Worm (Caenorhabditis elegans) whole organism, L4 larva: ENCODE measurements around the gene K09H11.4.

Experiments used
- F37D6.2 ChIP-seq: sonication (generic microtip); optimal IDR thresholded peaks from 2 replicates; lab custom pipeline; 2016; ENCODE audit warnings: mild to moderate bottlenecking, missing genetic modification characterization, missing compliant biosample characterization
- F49E8.2 ChIP-seq: sonication (generic microtip); optimal IDR thresholded peaks from 2 replicates; lab custom pipeline; 2016; ENCODE audit warnings: missing compliant biosample characterization, mild to moderate bottlenecking, missing genetic modification characterization, borderline replicate concordance
- R02D3.7 ChIP-seq: fragments of 150-350 bp; sonication (generic microtip); optimal IDR thresholded peaks from 3 replicates; lab custom pipeline; 2014; ENCODE audit warnings: missing biosample characterization, missing genetic modification characterization
- T20F7.1 ChIP-seq: fragments of 200-800 bp; sonication (Bioruptor generic); optimal IDR thresholded peaks from 2 replicates; lab custom pipeline; 2018; ENCODE audit warnings: mild to moderate bottlenecking, missing genetic modification characterization, missing compliant biosample characterization
- Y105C5A.15 ChIP-seq: fragments of 200-800 bp; sonication (Bioruptor generic); IDR thresholded peaks from 2 replicates; pipeline ENCODE4 v1.3.6; 2022; ENCODE audit warnings: missing genetic modification characterization, missing compliant biosample characterization
- Y5F2A.4 ChIP-seq: fragments of 200-800 bp; sonication (Bioruptor generic); optimal IDR thresholded peaks from 2 replicates; lab custom pipeline; 2018; ENCODE audit warnings: mild to moderate bottlenecking, missing genetic modification characterization, missing compliant biosample characterization
- ZK337.2 ChIP-seq: fragments of 200-800 bp; sonication (Bioruptor generic); IDR thresholded peaks from 2 replicates; pipeline ENCODE4 v1.3.6; 2022; ENCODE audit warnings: missing genetic modification reagents, missing genetic modification characterization, missing compliant biosample characterization
- aly-2 ChIP-seq: sonication (generic microtip); optimal IDR thresholded peaks from 2 replicates; lab custom pipeline; 2018; ENCODE audit warnings: missing biosample characterization, missing genetic modification characterization
- ama-1 ChIP-seq: fragments of 150-350 bp; optimal IDR thresholded peaks from 2 replicates; lab custom pipeline; 2014; ENCODE audit warnings: inconsistent platforms, mixed read lengths
- ceh-32 ChIP-seq: sonication (generic microtip); optimal IDR thresholded peaks from 2 replicates; lab custom pipeline; 2016; ENCODE audit warnings: mild to moderate bottlenecking, missing genetic modification characterization, missing compliant biosample characterization; ENCODE audit not compliant: poor library complexity
- daf-16 ChIP-seq, 3 experiments: sonication (generic microtip); optimal IDR thresholded peaks; 2 replicates each; lab custom pipeline; 2016 to 2017; ENCODE audit warnings: missing genetic modification characterization in 3 of 3, missing genetic modification reagents in 3 of 3, mild to moderate bottlenecking in 2 of 3, missing compliant biosample characterization in 2 of 3, missing biosample characterization in 1 of 3, moderate library complexity in 1 of 3
- daf-19 ChIP-seq: fragments of 200-800 bp; sonication (Bioruptor generic); conservative IDR thresholded peaks from 2 replicates; pipeline ENCODE4 v1.3.6; 2022; ENCODE audit warnings: missing genetic modification characterization, missing compliant biosample characterization
- dmd-9 ChIP-seq: fragments of 200-800 bp; sonication (Bioruptor generic); IDR thresholded peaks from 2 replicates; pipeline ENCODE4 v1.3.6; 2022; ENCODE audit warnings: missing genetic modification reagents, missing genetic modification characterization, missing compliant biosample characterization
- dve-1 ChIP-seq: sonication (generic microtip); optimal IDR thresholded peaks from 2 replicates; lab custom pipeline; 2017; ENCODE audit warnings: antibody characterized with exemption, mild to moderate bottlenecking, missing genetic modification characterization, missing compliant biosample characterization; ENCODE audit not compliant: insufficient read depth
- egl-27 ChIP-seq: sonication (generic microtip); optimal IDR thresholded peaks from 3 replicates; lab custom pipeline; 2017; ENCODE audit warnings: missing biosample characterization, missing genetic modification reagents, missing genetic modification characterization
- fkh-10 ChIP-seq: fragments of 150-350 bp; optimal IDR thresholded peaks from 2 replicates; lab custom pipeline; 2014; ENCODE audit warnings: missing biosample characterization, missing genetic modification reagents, missing genetic modification characterization
- hlh-11 ChIP-seq: fragments of 200-800 bp; sonication (Bioruptor generic); optimal IDR thresholded peaks from 2 replicates; lab custom pipeline; 2018; ENCODE audit warnings: mild to moderate bottlenecking, missing genetic modification characterization, missing compliant biosample characterization
- jun-1 ChIP-seq: fragments of 150-350 bp; optimal IDR thresholded peaks from 2 replicates; lab custom pipeline; 2014; ENCODE audit warnings: missing biosample characterization, missing genetic modification reagents, missing genetic modification characterization
- lin-1 ChIP-seq: fragments of 200-800 bp; sonication (Bioruptor generic); IDR thresholded peaks from 2 replicates; pipeline ENCODE4 v1.3.6; 2022; ENCODE audit warnings: missing genetic modification reagents, missing genetic modification characterization, missing compliant biosample characterization
- lin-13 ChIP-seq: fragments of 150-350 bp; optimal IDR thresholded peaks from 2 replicates; lab custom pipeline; 2014; ENCODE audit warnings: missing biosample characterization, missing genetic modification reagents, missing genetic modification characterization
- lin-39 ChIP-seq: fragments of 150-350 bp; optimal IDR thresholded peaks from 2 replicates; lab custom pipeline; 2014; ENCODE audit warnings: missing biosample characterization, missing genetic modification reagents, missing genetic modification characterization
- lir-3 ChIP-seq: sonication (generic microtip); optimal IDR thresholded peaks from 2 replicates; lab custom pipeline; 2016; ENCODE audit warnings: mild to moderate bottlenecking, missing genetic modification characterization, missing compliant biosample characterization
- lsy-2 ChIP-seq, 2 experiments: fragments of 150-350 bp in 1 of 2; sonication (generic microtip) in 1 of 2; optimal IDR thresholded peaks; 2 replicates each; lab custom pipeline; 2014 to 2017; ENCODE audit warnings: missing biosample characterization in 2 of 2, missing genetic modification characterization in 2 of 2
- madf-5 ChIP-seq, 2 experiments: fragments of 200-800 bp; sonication (Bioruptor generic); IDR thresholded peaks; 2 replicates each; pipeline ENCODE4 v1.3.6; 2022; ENCODE audit warnings: missing compliant biosample characterization in 2 of 2, missing genetic modification characterization in 2 of 2
- mdl-1 ChIP-seq, 2 experiments: fragments of 150-350 bp in 1 of 2; sonication (generic microtip) in 1 of 2; optimal IDR thresholded peaks; 2 replicates each; lab custom pipeline; 2014 to 2017; ENCODE audit warnings: missing biosample characterization in 2 of 2, missing genetic modification characterization in 2 of 2
- mdt-29 ChIP-seq: fragments of 200-800 bp; sonication (Bioruptor generic); IDR thresholded peaks from 2 replicates; pipeline ENCODE4 v1.3.6; 2022; ENCODE audit warnings: missing genetic modification reagents, missing genetic modification characterization, missing compliant biosample characterization
- mxl-3 ChIP-seq: fragments of 200-800 bp; sonication (Bioruptor generic); optimal IDR thresholded peaks from 2 replicates; lab custom pipeline; 2018; ENCODE audit warnings: mild to moderate bottlenecking, missing genetic modification characterization, missing compliant biosample characterization
- nhr-11 ChIP-seq: fragments of 150-350 bp; optimal IDR thresholded peaks from 2 replicates; lab custom pipeline; 2014; ENCODE audit warnings: missing biosample characterization, missing genetic modification characterization
- nhr-111 ChIP-seq: fragments of 200-800 bp; sonication (Bioruptor generic); optimal IDR thresholded peaks from 2 replicates; lab custom pipeline; 2018; ENCODE audit warnings: mild to moderate bottlenecking, missing genetic modification characterization, missing compliant biosample characterization
- nhr-28 ChIP-seq: fragments of 150-350 bp; optimal IDR thresholded peaks from 2 replicates; lab custom pipeline; 2014; ENCODE audit warnings: missing biosample characterization, missing genetic modification characterization
- nhr-76 ChIP-seq: fragments of 150-350 bp; optimal IDR thresholded peaks from 2 replicates; lab custom pipeline; 2014; ENCODE audit warnings: missing biosample characterization, missing genetic modification characterization
- pha-4 ChIP-seq, 2 experiments: fragments of 150-350 bp in 1 of 2; fragments of 200-800 bp in 1 of 2; sonication (Bioruptor generic) in 1 of 2; IDR thresholded peaks in 1 of 2; optimal IDR thresholded peaks in 1 of 2; 2 replicates each; pipeline versions ENCODE4 v1.3.6 to Lab custom; 2014 to 2022; ENCODE audit warnings: missing genetic modification characterization in 2 of 2, missing genetic modification reagents in 2 of 2, missing biosample characterization in 1 of 2, missing compliant biosample characterization in 1 of 2
- php-3 ChIP-seq: fragments of 200-800 bp; sonication (Bioruptor generic); IDR thresholded peaks from 2 replicates; pipeline ENCODE4 v1.3.6; 2022; ENCODE audit warnings: missing genetic modification reagents, missing genetic modification characterization, missing compliant biosample characterization
- saeg-2 ChIP-seq: fragments of 200-800 bp; sonication (Bioruptor generic); IDR thresholded peaks from 2 replicates; pipeline ENCODE4 v1.3.6; 2022; ENCODE audit warnings: missing genetic modification reagents, missing genetic modification characterization, missing compliant biosample characterization
- sdz-12 ChIP-seq: fragments of 200-800 bp; sonication (Bioruptor generic); optimal IDR thresholded peaks from 2 replicates; lab custom pipeline; 2018; ENCODE audit warnings: mild to moderate bottlenecking, missing genetic modification characterization, missing compliant biosample characterization
- spr-1 ChIP-seq: sonication (generic microtip); optimal IDR thresholded peaks from 2 replicates; lab custom pipeline; 2016; ENCODE audit warnings: mild to moderate bottlenecking, missing genetic modification characterization, missing compliant biosample characterization
- tra-1 ChIP-seq: fragments of 200-800 bp; sonication (Bioruptor generic); IDR thresholded peaks from 2 replicates; pipeline ENCODE4 v1.3.6; 2022; ENCODE audit warnings: missing genetic modification reagents, missing genetic modification characterization, missing compliant biosample characterization
- unc-39 ChIP-seq: sonication (generic microtip); optimal IDR thresholded peaks from 2 replicates; lab custom pipeline; 2017; ENCODE audit warnings: missing biosample characterization, missing genetic modification characterization
- unc-62 ChIP-seq, 3 experiments: fragments of 150-350 bp in 1 of 3; sonication (generic microtip); optimal IDR thresholded peaks in 2 of 3; peaks in 1 of 3; 1 replicate in 1 of 3; 2 replicates in 2 of 3; lab custom pipeline; 2014 to 2017; ENCODE audit warnings: missing biosample characterization in 3 of 3, missing genetic modification characterization in 3 of 3, missing genetic modification reagents in 3 of 3, missing genotype in 1 of 3
- zfp-2 ChIP-seq: sonication (generic microtip); optimal IDR thresholded peaks from 2 replicates; lab custom pipeline; 2016; ENCODE audit warnings: mild to moderate bottlenecking, missing genetic modification characterization, missing compliant biosample characterization

Gene K09H11.4

DNA sequence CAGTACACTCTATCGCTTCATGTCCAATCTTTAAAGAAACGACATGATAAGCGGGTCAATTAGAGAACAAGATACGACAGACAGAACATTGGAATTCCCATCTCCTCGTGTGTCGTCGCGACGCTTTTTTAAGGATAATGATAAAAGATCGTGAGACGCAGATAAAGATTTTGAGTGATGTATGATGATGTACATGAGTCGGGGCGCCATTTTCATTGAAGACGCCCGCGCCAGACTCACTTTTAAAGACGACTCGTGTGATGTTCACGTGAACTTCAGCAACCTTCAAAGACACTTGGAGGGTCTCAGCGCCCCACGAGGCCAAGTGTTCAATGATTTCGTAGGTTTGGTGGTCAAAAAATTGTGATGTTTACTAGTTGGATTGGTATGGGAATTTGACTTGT, 41.9 kb upstream of the K09H11.4 start (continued):
- TF ChIP-seq aly-2 (tag; lab: Kevin White, UChicago) (no peak), ZK337.2 (GFP tag; lab: Robert Waterston, UW) (no peak), unc-39 (tag; lab: Kevin White, UChicago) (no peak), saeg-2 (GFP tag; lab: Robert Waterston, UW) (no peak), nhr-76 (tag; lab: Kevin White, UChicago) (no peak), mdt-29 (no peak), unc-62 (GFP tag; optimal IDR thresholded peaks at IDR 0.05 in 1 of 2; lab: Kevin White, UChicago) (peak in 1 of 2 experiments; percentile 71), unc-62 (tag; optimal IDR thresholded peaks at IDR 0.05; lab: Kevin White, UChicago) (no peak), lir-3 (tag; lab: Kevin White, UChicago) (no peak), Y5F2A.4 (GFP tag; lab: Kevin White, UChicago) (no peak), lsy-2 (tag; optimal IDR thresholded peaks at IDR 0.05; lab: Kevin White, UChicago) (peak in 1 of 2 experiments; percentile 54), lin-13 (GFP tag; lab: Kevin White, UChicago) (no peak), Y105C5A.15 (no peak), lin-1 (peak; percentile 73; the same call in 1 of the 2 replicates), nhr-28 (peak; percentile 81), mdl-1 (tag; optimal IDR thresholded peaks at IDR 0.05; lab: Kevin White, UChicago) (peak; percentile 88 to 91), fkh-10 (GFP tag; lab: Kevin White, UChicago) (no peak), egl-27 (no peak), ceh-32 (tag; lab: Kevin White, UChicago) (no peak), pha-4 (GFP tag; IDR thresholded peaks at IDR 0.05; lab: Robert Waterston, UW) (no peak), pha-4 (tag; optimal IDR thresholded peaks at IDR 0.05; lab: Kevin White, UChicago) (no peak), lin-39 (tag; lab: Kevin White, UChicago) (no peak), zfp-2 (tag; lab: Kevin White, UChicago) (no peak), daf-16 (GFP tag; optimal IDR thresholded peaks at IDR 0.05; lab: Kevin White, UChicago) (peak in 1 of 2 experiments; percentile 44), daf-16 (tag; optimal IDR thresholded peaks at IDR 0.05; lab: Kevin White, UChicago) (peak; percentile 66), tra-1 (GFP tag; lab: Robert Waterston, UW) (peak; percentile 40; the same call in 1 of the 2 replicates), nhr-11 (no peak), php-3 (GFP tag; lab: Robert Waterston, UW) (peak; percentile 61; the same call in 1 of the 2 replicates), ama-1 (lab: Kevin White, UChicago) (no peak), daf-19 (GFP tag; lab: Robert Waterston, UW) (no peak), F49E8.2 (tag; lab: Kevin White, UChicago) (no peak), sdz-12 (no peak), R02D3.7 (tag; lab: Kevin White, UChicago) (no peak), F37D6.2 (no peak)
- TF ChIP-seq, all 104 proteins: peak for 33

DNA sequence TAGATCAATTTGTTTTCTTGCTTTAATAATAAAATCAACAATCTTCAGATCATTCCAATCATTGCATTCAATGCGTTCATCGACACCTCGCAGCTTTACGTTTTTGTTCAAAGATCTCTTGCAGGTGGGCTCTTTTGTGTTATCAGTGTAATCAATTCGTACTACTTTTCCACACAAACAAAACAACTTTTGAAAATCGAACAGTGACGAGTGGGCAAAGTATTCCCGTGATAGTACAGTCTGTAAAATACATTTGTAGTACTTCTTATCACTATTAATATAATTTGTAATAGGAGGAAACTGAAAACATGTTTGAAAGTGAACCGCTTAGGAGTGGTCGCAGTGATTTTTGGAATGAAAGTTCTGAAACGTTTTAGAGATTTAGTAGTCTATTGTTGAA, 38.7 kb upstream of the K09H11.4 start, which contains the start of gene pgph-2:
Gene pgph-2, plus strand, starts transcription at position 47 of the 400 bp plus-strand sequence.
- TF ChIP-seq spr-1 (no peak), jun-1 (tag; lab: Kevin White, UChicago) (no peak), dve-1 (tag; lab: Kevin White, UChicago) (peak; percentile 29), nhr-111 (GFP tag; lab: Kevin White, UChicago) (no peak), madf-5 (GFP tag; IDR thresholded peaks at IDR 0.05; lab: Robert Waterston, UW) (no peak), ZK337.2 (GFP tag; lab: Robert Waterston, UW) (no peak), daf-16 (GFP tag; optimal IDR thresholded peaks at IDR 0.05; lab: Kevin White, UChicago) (no peak), daf-16 (tag; optimal IDR thresholded peaks at IDR 0.05; lab: Kevin White, UChicago) (peak; percentile 66), mxl-3 (GFP tag; lab: Kevin White, UChicago) (no peak), T20F7.1 (GFP tag; lab: Kevin White, UChicago) (no peak), dmd-9 (GFP tag; lab: Robert Waterston, UW) (no peak), hlh-11 (tag; lab: Kevin White, UChicago) (peak; percentile 14)
